Worm (Caenorhabditis elegans): ENCODE results near the gene pgp-3.
A peak's percentile ranks its signal among the peaks of the same experiment; 100 is the strongest.

The pgp-3 gene

DNA sequence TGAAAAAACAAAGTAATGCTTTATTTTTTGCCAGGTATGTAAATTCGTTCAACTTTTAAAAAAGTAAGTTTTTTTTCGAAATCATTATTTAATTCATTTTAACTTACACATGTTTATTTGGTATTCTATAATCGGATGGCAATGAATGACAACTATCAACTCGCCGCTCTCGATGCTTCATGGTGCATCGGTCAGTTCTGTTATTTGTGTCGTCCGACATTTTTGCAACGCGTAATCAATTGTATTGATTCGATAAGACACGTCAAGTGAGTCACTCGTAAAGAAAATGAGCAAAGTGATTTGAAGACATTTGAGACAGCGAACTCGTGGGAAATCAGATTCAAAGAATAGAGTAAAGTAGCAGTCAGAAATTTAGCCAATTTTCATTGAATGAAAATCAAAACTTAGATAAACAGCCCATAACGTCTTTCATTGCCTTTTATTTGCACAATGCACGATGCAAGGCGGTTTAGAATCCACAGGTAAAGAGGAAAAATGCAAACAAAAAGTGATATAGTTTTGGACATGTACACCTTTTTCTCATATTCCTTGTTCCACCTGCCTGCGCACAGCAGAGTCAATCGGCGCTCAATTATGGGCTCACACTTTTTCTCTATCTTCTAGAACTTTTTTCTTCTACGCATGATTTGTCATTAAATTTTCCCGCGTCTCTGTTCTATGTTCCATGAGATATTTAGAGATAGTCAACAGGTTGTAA, 48.7 kb downstream of the pgp-3 start:
- no peak for TF ChIP-seq unc-98 (GFP tag; IDR thresholded peaks at IDR 0.05)
- TF ChIP-seq elt-2 (tag; optimal IDR thresholded peaks at IDR 0.05) = peak; percentile 46
- TF ChIP-seq tlp-1 (tag; optimal IDR thresholded peaks at IDR 0.05) = no peak

- TF ChIP-seq lin-14 (GFP tag; optimal IDR thresholded peaks at IDR 0.05) = peak; percentile 55
- no peak for TF ChIP-seq C16A3.4 (tag; optimal IDR thresholded peaks at IDR 0.05)
- TF ChIP-seq fkh-10 (GFP tag; optimal IDR thresholded peaks at IDR 0.05) = peak; percentile 39
- TF ChIP-seq efl-1 (optimal IDR thresholded peaks at IDR 0.05) = no peak
- TF ChIP-seq efl-1 (GFP tag; optimal IDR thresholded peaks at IDR 0.05 in 1 of 2) = peak in 1 of 2 experiments; percentile 25
These were observed 54.0 kb downstream of the pgp-3 start, which contains the start of gene slo-2 for ce11 chrX:11405908-11406307. slo-2 (minus strand) TSS chrX:11405931.
